Fruit fly (Drosophila melanogaster) whole organism: ENCODE data around the gene CG33098.

ENCODE experiments used
- CG8478 ChIP-seq: fragments of >200 bp; optimal IDR thresholded peaks from 2 replicates; lab custom pipeline; 2018; ENCODE audit warnings: inconsistent platforms
- Dll ChIP-seq: fragments of >200 bp; optimal IDR thresholded peaks from 2 replicates; lab custom pipeline; 2017
- EcR ChIP-seq, 2 experiments: fragments of >200 bp; optimal IDR thresholded peaks; 2 replicates each; lab custom pipeline; 2017; ENCODE audit warnings: missing biosample characterization in 2 of 2, missing genetic modification characterization in 2 of 2, missing genetic modification reagents in 2 of 2
- pan ChIP-seq: fragments of >200 bp; optimal IDR thresholded peaks from 2 replicates; lab custom pipeline; 2017
- psq ChIP-seq: fragments of >200 bp; optimal IDR thresholded peaks from 2 replicates; lab custom pipeline; 2017
- usp ChIP-seq: fragments of >200 bp; optimal IDR thresholded peaks from 2 replicates; lab custom pipeline; 2017; ENCODE audit warnings: missing biosample characterization, missing genetic modification characterization, mixed read lengths

DNA sequence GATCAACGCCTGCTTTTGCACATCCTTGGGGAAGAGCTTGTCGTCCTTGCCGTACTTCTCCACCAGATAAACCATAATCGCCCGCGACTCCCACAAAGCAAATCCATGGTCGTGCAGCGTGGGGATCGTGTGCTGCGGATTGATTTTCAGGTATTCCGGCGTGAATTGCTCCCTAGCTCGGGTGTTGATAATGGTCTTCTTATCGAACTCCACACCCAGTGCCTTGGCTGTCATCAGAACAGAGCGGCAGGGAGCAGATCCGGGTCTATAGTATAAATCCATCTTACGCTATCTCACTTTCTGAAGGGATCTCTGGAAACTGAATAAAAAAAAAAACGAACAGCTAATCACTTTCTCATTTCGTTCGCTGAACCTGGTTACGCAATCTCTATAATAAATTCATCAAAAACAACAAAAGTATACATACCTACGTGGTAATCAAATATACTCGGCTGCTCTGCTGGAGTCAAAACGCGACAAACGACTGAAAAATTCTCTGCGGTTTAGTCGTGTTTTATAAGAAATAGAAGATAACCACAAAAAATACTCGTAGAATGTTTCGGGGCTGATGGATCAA, 21.6 kb upstream of the CG33098 start, which contains the start of gene GstD10:
- no peak for TF ChIP-seq Dll (lab: Kevin White, UChicago)
- TF ChIP-seq CG8478 (lab: Kevin White, UChicago), result no peak
- TF ChIP-seq pan (lab: Kevin White, UChicago), result no peak
- no peak for TF ChIP-seq usp (GFP tag; lab: Kevin White, UChicago)
- no peak for TF ChIP-seq EcR (GFP tag; optimal IDR thresholded peaks at IDR 0.05; lab: Kevin White, UChicago)
- TF ChIP-seq psq, result no peak
